Worm (Caenorhabditis elegans): ENCODE measurements around the gene abcf-3.

abcf-3 gene

DNA sequence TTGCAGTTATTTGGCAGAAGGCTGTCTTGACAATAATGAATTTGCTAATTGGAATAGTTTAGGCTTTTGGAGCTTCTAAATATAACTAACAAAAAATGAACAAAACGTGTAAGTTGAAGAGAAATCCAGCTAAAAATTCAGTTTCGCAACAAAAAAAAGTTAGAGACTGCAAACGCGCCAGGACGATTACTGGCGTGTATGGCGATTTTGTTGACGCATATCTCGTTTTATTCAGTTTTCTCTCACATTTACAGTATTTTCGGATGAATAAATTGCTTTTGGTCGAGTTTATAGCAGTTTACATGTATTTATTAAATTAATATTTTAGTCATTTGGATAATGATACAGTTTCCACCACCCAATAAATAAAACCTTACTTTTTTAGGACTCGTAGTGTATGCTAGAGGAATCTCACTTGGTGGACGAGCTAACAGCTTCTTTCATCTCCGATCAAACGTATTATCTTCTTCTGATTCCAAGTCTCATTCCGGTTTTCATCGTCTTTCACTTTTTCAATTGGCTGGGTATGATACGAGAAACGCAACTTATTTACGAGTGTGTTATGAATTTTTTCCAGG is at the start of gene abcf-3, which contains the start of gene F42A10.5 (continued):
- TF ChIP-seq xbp-1 (tag; optimal IDR thresholded peaks at IDR 0.05), result peak; percentile 61
- no peak for TF ChIP-seq sptf-1 (tag; optimal IDR thresholded peaks at IDR 0.05)
- peak; percentile 73 to 77 (median 76) for TF ChIP-seq dpl-1 (GFP tag; optimal IDR thresholded peaks at IDR 0.05)
- no peak for TF ChIP-seq sox-4 (tag; optimal IDR thresholded peaks at IDR 0.05)
- TF ChIP-seq vab-15 (tag; optimal IDR thresholded peaks at IDR 0.05), result no peak
- no peak for TF ChIP-seq unc-30 (tag; optimal IDR thresholded peaks at IDR 0.05)
- TF ChIP-seq Y116A8C.19 (tag; optimal IDR thresholded peaks at IDR 0.05; ENCODE audit: borderline replicate concordance), result no peak
- TF ChIP-seq mab-9 (GFP tag; IDR thresholded peaks at IDR 0.05), result no peak
- TF ChIP-seq nhr-90 (tag; optimal IDR thresholded peaks at IDR 0.05; ENCODE audit: poor library complexity), result peak; percentile 64
- peak; percentile 60 for TF ChIP-seq lin-13 (GFP tag; optimal IDR thresholded peaks at IDR 0.05)
- TF ChIP-seq nhr-12 (tag; optimal IDR thresholded peaks at IDR 0.05), result no peak
- TF ChIP-seq nhr-85 (tag), result peak; percentile 85
- peak; percentile 72 to 81 for TF ChIP-seq efl-1 (optimal IDR thresholded peaks at IDR 0.05)
- peak; percentile 77 to 98 for TF ChIP-seq efl-1 (GFP tag; optimal IDR thresholded peaks at IDR 0.05 in 1 of 2)
- TF ChIP-seq F16B12.6 (tag; optimal IDR thresholded peaks at IDR 0.05), result peak; percentile 65
- peak; percentile 40 for TF ChIP-seq fkh-8 (tag; optimal IDR thresholded peaks at IDR 0.05)
- TF ChIP-seq mep-1 (tag; optimal IDR thresholded peaks at IDR 0.05), result peak; percentile 88
- TF ChIP-seq ets-5 (GFP tag; IDR thresholded peaks at IDR 0.05), result no peak
- peak; percentile 85 for TF ChIP-seq skn-1 (tag; optimal IDR thresholded peaks at IDR 0.05)
- TF ChIP-seq ztf-4 (tag; optimal IDR thresholded peaks at IDR 0.05), result peak; percentile 30
- no peak for TF ChIP-seq ceh-90 (tag; optimal IDR thresholded peaks at IDR 0.05)
- peak; percentile 76 for TF ChIP-seq unc-130 (tag; optimal IDR thresholded peaks at IDR 0.05)
- TF ChIP-seq hlh-4 (tag; optimal IDR thresholded peaks at IDR 0.05), result no peak
- TF ChIP-seq blmp-1 (tag; optimal IDR thresholded peaks at IDR 0.05), result peak; percentile 59
- TF ChIP-seq alr-1 (tag; optimal IDR thresholded peaks at IDR 0.05; ENCODE audit: borderline replicate concordance), result no peak
- TF ChIP-seq fos-1 (tag; optimal IDR thresholded peaks at IDR 0.05), result peak; percentile 68
- TF ChIP-seq elt-3 (tag; optimal IDR thresholded peaks at IDR 0.05), result peak in 2 of 6 experiments; percentile 46 to 78
- TF ChIP-seq unc-98 (GFP tag; IDR thresholded peaks at IDR 0.05), result no peak
- TF ChIP-seq ceh-82 (tag; optimal IDR thresholded peaks at IDR 0.05), result peak; percentile 67 to 80 (median 76)
- no peak for TF ChIP-seq unc-62 (GFP tag; optimal IDR thresholded peaks at IDR 0.05)
- TF ChIP-seq swsn-7 (tag; optimal IDR thresholded peaks at IDR 0.05), result peak; percentile 77
- peak; percentile 18 for TF ChIP-seq aha-1 (tag; optimal IDR thresholded peaks at IDR 0.05)
- peak; percentile 32 for TF ChIP-seq C04F5.9 (tag; optimal IDR thresholded peaks at IDR 0.05)

- TF ChIP-seq elt-3 (tag; optimal IDR thresholded peaks at IDR 0.05) (no peak), aha-1 (tag; optimal IDR thresholded peaks at IDR 0.05) (no peak), efl-1 (optimal IDR thresholded peaks at IDR 0.05) (no peak), efl-1 (GFP tag; optimal IDR thresholded peaks at IDR 0.05 in 1 of 2) (peak in 1 of 2 experiments; percentile 29), dpl-1 (GFP tag; optimal IDR thresholded peaks at IDR 0.05) (no peak), ceh-88 (GFP tag; IDR thresholded peaks at IDR 0.05) (peak; percentile 19; the same call in 1 of the 2 replicates), ceh-8 (GFP tag; optimal IDR thresholded peaks at IDR 0.05) (no peak), rnt-1 (tag; optimal IDR thresholded peaks at IDR 0.05) (no peak), hlh-17 (GFP tag; optimal IDR thresholded peaks at IDR 0.05; ENCODE audit: borderline replicate concordance) (no peak), xbp-1 (tag; optimal IDR thresholded peaks at IDR 0.05) (no peak), ztf-4 (tag; optimal IDR thresholded peaks at IDR 0.05) (peak; percentile 74), C34B4.2 (tag; optimal IDR thresholded peaks at IDR 0.05) (no peak), ces-1 (GFP tag; optimal IDR thresholded peaks at IDR 0.05) (no peak), irx-1 (tag; optimal IDR thresholded peaks at IDR 0.05) (no peak), mab-9 (GFP tag; IDR thresholded peaks at IDR 0.05) (0 out of 2 replicates have a peak, but pooled peaks have one; percentile 10), unc-86 (tag; optimal IDR thresholded peaks at IDR 0.05) (no peak), nhr-71 (tag; optimal IDR thresholded peaks at IDR 0.05) (peak; percentile 12), ama-1 (optimal IDR thresholded peaks at IDR 0.05) (no peak), nhr-19 (GFP tag; conservative IDR thresholded peaks at IDR 0.05) (0 out of 2 replicates have a peak, but pooled peaks have one; percentile 19)
These were observed 49.6 kb upstream of the abcf-3 start for ce11 chrIII:6123647-6124046.
